Fruit fly (Drosophila melanogaster) whole organism, embryonic: Measurements from ENCODE around the gene Gclc.

Experiments used
- Abd-B ChIP-seq: fragments of 200-800 bp; sonication (Bioruptor generic); optimal IDR thresholded peaks from 2 replicates; lab custom pipeline; 2018; ENCODE audit warnings: missing biosample characterization, mild to moderate bottlenecking, missing genetic modification characterization, moderate library complexity
- Asciz ChIP-seq: fragments of 200-800 bp; sonication (Bioruptor generic); optimal IDR thresholded peaks from 2 replicates; lab custom pipeline; 2017; ENCODE audit warnings: missing biosample characterization, mild to moderate bottlenecking, missing genetic modification characterization, missing genetic modification reagents
- Atf6 ChIP-seq: fragments of 200-800 bp; sonication (Bioruptor generic); IDR thresholded peaks from 2 replicates; pipeline ENCODE4 v1.3.6; 2022; ENCODE audit warnings: missing biosample characterization, missing genetic modification characterization
- Bgb ChIP-seq: fragments of 200-800 bp; sonication (Bioruptor generic); IDR thresholded peaks from 2 replicates; pipeline ENCODE4 v1.3.6; 2022; ENCODE audit warnings: missing biosample characterization, missing genetic modification characterization; ENCODE audit not compliant: partially characterized antibody
- CG13894 ChIP-seq: fragments of 200-800 bp; sonication (Bioruptor generic); optimal IDR thresholded peaks from 3 replicates; lab custom pipeline; 2018; ENCODE audit warnings: missing biosample characterization, mild to moderate bottlenecking, missing genetic modification characterization, moderate library complexity
- CG17385 ChIP-seq: fragments of 200-800 bp; sonication (Bioruptor generic); optimal IDR thresholded peaks from 3 replicates; lab custom pipeline; 2018; ENCODE audit warnings: missing biosample characterization, mild to moderate bottlenecking, missing genetic modification characterization
- CG2116 ChIP-seq: fragments of 200-800 bp; sonication (Bioruptor generic); optimal IDR thresholded peaks from 3 replicates; lab custom pipeline; 2018; ENCODE audit warnings: missing biosample characterization, mild to moderate bottlenecking, missing genetic modification characterization
- CG31224 ChIP-seq: fragments of 200-800 bp; sonication (Bioruptor generic); IDR thresholded peaks from 2 replicates; pipeline ENCODE4 v1.3.6; 2022; ENCODE audit warnings: missing biosample characterization, missing genetic modification characterization
- CG31441 ChIP-seq: fragments of 200-800 bp; sonication (Bioruptor generic); IDR thresholded peaks from 2 replicates; pipeline ENCODE4 v1.3.6; 2022; ENCODE audit warnings: missing biosample characterization, missing genetic modification characterization
- CG3281 ChIP-seq: fragments of 200-800 bp; sonication (Bioruptor generic); optimal IDR thresholded peaks from 3 replicates; lab custom pipeline; 2017; ENCODE audit warnings: missing biosample characterization, mild to moderate bottlenecking, missing genetic modification characterization
- CG3838 ChIP-seq: fragments of 200-800 bp; sonication (Bioruptor generic); optimal IDR thresholded peaks from 3 replicates; lab custom pipeline; 2016; ENCODE audit warnings: missing biosample characterization, missing genetic modification characterization
- CG6813 ChIP-seq: fragments of 200-800 bp; sonication (Bioruptor generic); optimal IDR thresholded peaks from 2 replicates; lab custom pipeline; 2017; ENCODE audit warnings: missing biosample characterization, missing genetic modification characterization, mild to moderate bottlenecking, moderate library complexity, missing genetic modification reagents
- CG8359 ChIP-seq: fragments of 200-800 bp; sonication (Bioruptor generic); optimal IDR thresholded peaks from 2 replicates; lab custom pipeline; 2017; ENCODE audit warnings: missing biosample characterization, mild to moderate bottlenecking, missing genetic modification characterization, borderline replicate concordance
- CG8478 ChIP-seq: fragments of >200 bp; optimal IDR thresholded peaks from 2 replicates; lab custom pipeline; 2018
- CG9215 ChIP-seq: fragments of 200-800 bp; sonication (Bioruptor generic); IDR thresholded peaks from 2 replicates; pipeline ENCODE4 v1.3.6; 2022; ENCODE audit warnings: missing biosample characterization, missing genetic modification characterization
- Dfd ChIP-seq, 2 experiments: fragments of >200 bp; optimal IDR thresholded peaks; 2 replicates each; lab custom pipeline; 2017; ENCODE audit warnings: missing biosample characterization in 2 of 2, missing genetic modification characterization in 2 of 2
- Dip3 ChIP-seq: fragments of 200-800 bp; sonication (Bioruptor generic); optimal IDR thresholded peaks from 3 replicates; lab custom pipeline; 2016; ENCODE audit warnings: missing biosample characterization, missing genetic modification characterization
- H2.0 ChIP-seq: fragments of 200-800 bp; sonication (Bioruptor generic); IDR thresholded peaks from 2 replicates; pipeline ENCODE4 v1.3.6; 2022; ENCODE audit warnings: missing biosample characterization, missing genetic modification characterization
- Hey ChIP-seq: fragments of 200-800 bp; sonication (Bioruptor generic); optimal IDR thresholded peaks from 3 replicates; lab custom pipeline; 2018; ENCODE audit warnings: missing biosample characterization, mild to moderate bottlenecking, missing genetic modification characterization
- Hmx ChIP-seq: fragments of 200-800 bp; sonication (Bioruptor generic); optimal IDR thresholded peaks from 2 replicates; lab custom pipeline; 2016; ENCODE audit warnings: missing biosample characterization, missing genetic modification characterization
- Hr3 ChIP-seq: fragments of 200-800 bp; sonication (Bioruptor generic); optimal IDR thresholded peaks from 3 replicates; lab custom pipeline; 2016; ENCODE audit warnings: missing biosample characterization, missing genetic modification characterization
- Max ChIP-seq: fragments of 200-800 bp; sonication (Bioruptor generic); optimal IDR thresholded peaks from 2 replicates; lab custom pipeline; 2016; ENCODE audit warnings: missing biosample characterization, mild to moderate bottlenecking, missing genetic modification characterization
- NC2α ChIP-seq: fragments of 200-800 bp; sonication (Bioruptor generic); optimal IDR thresholded peaks from 2 replicates; lab custom pipeline; 2016; ENCODE audit warnings: missing biosample characterization, missing genetic modification characterization
- Neu2 ChIP-seq: fragments of 200-800 bp; sonication (Bioruptor generic); optimal IDR thresholded peaks from 3 replicates; lab custom pipeline; 2016; ENCODE audit warnings: missing biosample characterization, missing genetic modification characterization, borderline replicate concordance
- ash1 ChIP-seq: fragments of 200-800 bp; sonication (Bioruptor generic); optimal IDR thresholded peaks from 2 replicates; lab custom pipeline; 2018; ENCODE audit warnings: missing biosample characterization, mild to moderate bottlenecking, missing genetic modification characterization
- ato ChIP-seq: fragments of 200-800 bp; sonication (Bioruptor generic); IDR thresholded peaks from 2 replicates; pipeline ENCODE4 v1.3.6; 2022; ENCODE audit warnings: missing biosample characterization, missing genetic modification characterization; ENCODE audit not compliant: partially characterized antibody
- br ChIP-seq: fragments of >200 bp; optimal IDR thresholded peaks from 2 replicates; lab custom pipeline; 2017
- corto ChIP-seq: fragments of 200-800 bp; sonication (Bioruptor generic); optimal IDR thresholded peaks from 2 replicates; lab custom pipeline; 2016; ENCODE audit warnings: missing biosample characterization, mild to moderate bottlenecking, missing genetic modification characterization, moderate library complexity
- da ChIP-seq: fragments of 200-800 bp; sonication (Bioruptor generic); optimal IDR thresholded peaks from 2 replicates; lab custom pipeline; 2016; ENCODE audit warnings: missing biosample characterization, missing genetic modification characterization
- dysf ChIP-seq: fragments of 200-800 bp; sonication (Bioruptor generic); IDR thresholded peaks from 3 replicates; pipeline ENCODE4 v1.3.6; 2022; ENCODE audit warnings: missing biosample characterization, missing genetic modification characterization
- fd64A ChIP-seq: fragments of 200-800 bp; sonication (Bioruptor generic); optimal IDR thresholded peaks from 3 replicates; lab custom pipeline; 2018; ENCODE audit warnings: missing biosample characterization, mild to moderate bottlenecking, missing genetic modification characterization
- grn ChIP-seq: fragments of 200-800 bp; sonication (Bioruptor generic); optimal IDR thresholded peaks from 3 replicates; lab custom pipeline; 2017; ENCODE audit warnings: missing biosample characterization, missing genetic modification characterization
- hb ChIP-seq: fragments of 200-800 bp; sonication (Bioruptor generic); IDR thresholded peaks from 3 replicates; pipeline ENCODE4 v1.3.6; 2022; ENCODE audit warnings: missing biosample characterization, missing genetic modification characterization; ENCODE audit not compliant: partially characterized antibody
- luna ChIP-seq: fragments of 200-800 bp; sonication (Bioruptor generic); optimal IDR thresholded peaks from 2 replicates; lab custom pipeline; 2016; ENCODE audit warnings: missing biosample characterization, missing genetic modification characterization
- oc ChIP-seq: fragments of 200-800 bp; sonication (Bioruptor generic); optimal IDR thresholded peaks from 2 replicates; lab custom pipeline; 2018; ENCODE audit warnings: missing biosample characterization, mild to moderate bottlenecking, missing genetic modification characterization, moderate library complexity
- p53 ChIP-seq: fragments of 200-800 bp; sonication (Bioruptor generic); optimal IDR thresholded peaks from 2 replicates; lab custom pipeline; 2016; ENCODE audit warnings: missing biosample characterization, missing genetic modification characterization
- prd ChIP-seq, 3 experiments: fragments of >200 bp in 2 of 3; fragments of 200-800 bp in 1 of 3; sonication (Bioruptor generic) in 1 of 3; optimal IDR thresholded peaks in 2 of 3; IDR thresholded peaks in 1 of 3; 2 replicates in 2 of 3; 3 replicates in 1 of 3; pipeline versions ENCODE4 v1.3.6 to Lab custom; 2017 to 2022; ENCODE audit warnings: missing biosample characterization in 1 of 3, missing genetic modification characterization in 1 of 3
- row ChIP-seq: fragments of 200-800 bp; sonication (Bioruptor generic); IDR thresholded peaks from 3 replicates; pipeline ENCODE4 v1.3.6; 2022; ENCODE audit warnings: missing biosample characterization, missing genetic modification characterization
- salm ChIP-seq: fragments of 200-800 bp; sonication (Bioruptor generic); optimal IDR thresholded peaks from 2 replicates; lab custom pipeline; 2018; ENCODE audit warnings: missing biosample characterization, mild to moderate bottlenecking, missing genetic modification characterization
- sc ChIP-seq, 3 experiments: fragments of >200 bp in 2 of 3; fragments of 200-800 bp in 1 of 3; sonication (Bioruptor generic) in 1 of 3; optimal IDR thresholded peaks; 2 replicates in 2 of 3; 3 replicates in 1 of 3; lab custom pipeline; 2017; ENCODE audit warnings: mild to moderate bottlenecking in 1 of 3, missing biosample characterization in 1 of 3, missing genetic modification characterization in 1 of 3, missing genetic modification reagents in 1 of 3
- schlank ChIP-seq: fragments of 200-800 bp; sonication (Bioruptor generic); optimal IDR thresholded peaks from 2 replicates; lab custom pipeline; 2018; ENCODE audit warnings: missing biosample characterization, mild to moderate bottlenecking, missing genetic modification characterization
- scrt ChIP-seq: fragments of 200-800 bp; sonication (Bioruptor generic); optimal IDR thresholded peaks from 2 replicates; lab custom pipeline; 2018; ENCODE audit warnings: missing biosample characterization, mild to moderate bottlenecking, missing genetic modification characterization, moderate library complexity
- sd ChIP-seq: fragments of 200-800 bp; sonication (Bioruptor generic); optimal IDR thresholded peaks from 3 replicates; lab custom pipeline; 2018; ENCODE audit warnings: missing biosample characterization, mild to moderate bottlenecking, missing genetic modification characterization, moderate library complexity
- slp2 ChIP-seq: fragments of 200-800 bp; sonication (Bioruptor generic); optimal IDR thresholded peaks from 2 replicates; lab custom pipeline; 2016; ENCODE audit warnings: missing biosample characterization, missing genetic modification characterization
- sob ChIP-seq: fragments of 200-800 bp; sonication (Bioruptor generic); IDR thresholded peaks from 2 replicates; pipeline ENCODE4 v1.3.6; 2022; ENCODE audit warnings: missing biosample characterization, missing genetic modification characterization
- sug ChIP-seq: fragments of 200-800 bp; optimal IDR thresholded peaks from 2 replicates; lab custom pipeline; 2019; ENCODE audit warnings: missing biosample characterization, mild to moderate bottlenecking, missing genetic modification characterization, moderate library complexity
- tll ChIP-seq, 2 experiments: fragments of 200-800 bp in 1 of 2; fragments of >200 bp in 1 of 2; sonication (Bioruptor generic) in 1 of 2; optimal IDR thresholded peaks; 2 replicates each; lab custom pipeline; 2017 to 2019; ENCODE audit warnings: missing biosample characterization in 2 of 2, missing genetic modification characterization in 2 of 2, mild to moderate bottlenecking in 1 of 2, moderate library complexity in 1 of 2
- unpg ChIP-seq: fragments of 200-800 bp; sonication (Bioruptor generic); optimal IDR thresholded peaks from 3 replicates; lab custom pipeline; 2018; ENCODE audit warnings: missing biosample characterization, mild to moderate bottlenecking, missing genetic modification characterization, moderate library complexity
- vnd ChIP-seq: fragments of 200-800 bp; sonication (Bioruptor generic); IDR thresholded peaks from 3 replicates; pipeline ENCODE4 v1.3.6; 2022; ENCODE audit warnings: missing biosample characterization, missing genetic modification characterization; ENCODE audit not compliant: partially characterized antibody
- z ChIP-seq: fragments of 200-800 bp; sonication (Bioruptor generic); IDR thresholded peaks from 3 replicates; pipeline ENCODE4 v1.3.6; 2022; ENCODE audit warnings: missing biosample characterization, missing genetic modification characterization

Gene Gclc

dm6 chrX:8157294-8157693, 41.3 kb upstream of the Gclc start, which contains the start of the genes Traf6 and GIIIspla2 (continued):
- TF ChIP-seq grn (no peak), CG13894 (tag; lab: Kevin White, UChicago) (no peak), CG31224 (GFP tag; lab: Robert Waterston, UW) (peak; percentile 72), CG8359 (GFP tag; lab: Kevin White, UChicago) (no peak), H2.0 (GFP tag; lab: Robert Waterston, UW) (peak; percentile 72), Neu2 (GFP tag; lab: Kevin White, UChicago) (no peak), oc (tag; lab: Kevin White, UChicago) (no peak), p53 (GFP tag; lab: Kevin White, UChicago) (peak; percentile 40), ato (GFP tag; lab: Robert Waterston, UW) (no peak), schlank (peak; percentile 56), Hey (peak; percentile 61), CG17385 (GFP tag; lab: Kevin White, UChicago) (peak; percentile 65), z (GFP tag; lab: Robert Waterston, UW) (no peak), salm (tag; lab: Kevin White, UChicago) (peak; percentile 50), sc (optimal IDR thresholded peaks at IDR 0.05; lab: Kevin White, UChicago) (no peak), sc (GFP tag; optimal IDR thresholded peaks at IDR 0.05; lab: Kevin White, UChicago) (no peak), CG3281 (GFP tag; lab: Kevin White, UChicago) (peak; percentile 74), scrt (GFP tag; lab: Kevin White, UChicago) (no peak), ash1 (no peak), CG2116 (peak; percentile 59), sob (GFP tag; lab: Robert Waterston, UW) (peak; percentile 85), CG6813 (GFP tag; lab: Kevin White, UChicago) (no peak), corto (GFP tag; lab: Kevin White, UChicago) (no peak), CG9215 (GFP tag; lab: Robert Waterston, UW) (peak; percentile 79; the same call in 1 of the 2 replicates), da (GFP tag; lab: Kevin White, UChicago) (peak; percentile 34), unpg (GFP tag; lab: Kevin White, UChicago) (no peak), prd (optimal IDR thresholded peaks at IDR 0.05; lab: Kevin White, UChicago) (no peak), prd (GFP tag; IDR thresholded peaks at IDR 0.05; lab: Robert Waterston, UW) (peak; percentile 78), luna (no peak), CG3838 (GFP tag; lab: Kevin White, UChicago) (no peak), br (lab: Kevin White, UChicago) (no peak), sd (tag; lab: Kevin White, UChicago) (no peak), fd64A (GFP tag; lab: Kevin White, UChicago) (peak; percentile 33), slp2 (GFP tag; lab: Kevin White, UChicago) (peak; percentile 25), Hmx (GFP tag; lab: Kevin White, UChicago) (no peak), Dfd (GFP tag; optimal IDR thresholded peaks at IDR 0.05; lab: Kevin White, UChicago) (no peak), Hr3 (GFP tag; lab: Kevin White, UChicago) (peak; percentile 78), NC2α (GFP tag; lab: Kevin White, UChicago) (no peak), CG8478 (no peak), Bgb (no peak; the same call in 1 of the 2 replicates), vnd (GFP tag; lab: Robert Waterston, UW) (no peak), hb (no peak), Abd-B (GFP tag; lab: Kevin White, UChicago) (peak; percentile 72), Max (GFP tag; lab: Kevin White, UChicago) (peak; percentile 67), sug (tag; lab: Kevin White, UChicago) (peak; percentile 84), row (peak; percentile 93), dysf (peak; percentile 88), tll (GFP tag; optimal IDR thresholded peaks at IDR 0.05; lab: Kevin White, UChicago) (no peak), CG31441 (GFP tag; lab: Robert Waterston, UW) (no peak; the same call in 1 of the 2 replicates), Atf6 (GFP tag; lab: Robert Waterston, UW) (peak; percentile 73), Dip3 (peak; percentile 77), Asciz (no peak)
